Worm (Caenorhabditis elegans) whole organism, L1 larva: ENCODE data around the gene ZC204.17.
"Not testable (repeated sequence)": the region's sequence is repeated elsewhere in the genome, so short reads cannot be mapped to it uniquely, and the experiment has no call there.

Experiments used
- dpl-1 ChIP-seq, 3 experiments: fragments of 150-350 bp in 2 of 3; sonication (generic microtip) in 1 of 3; optimal IDR thresholded peaks; 2 replicates each; lab custom pipeline; 2014 to 2017; ENCODE audit warnings: missing biosample characterization in 3 of 3, missing genetic modification characterization in 3 of 3, missing genetic modification reagents in 3 of 3
- fkh-4 ChIP-seq: sonication (generic microtip); optimal IDR thresholded peaks from 2 replicates; lab custom pipeline; 2016; ENCODE audit warnings: missing compliant biosample characterization, missing genetic modification characterization, borderline replicate concordance
- lin-13 ChIP-seq: fragments of 150-350 bp; optimal IDR thresholded peaks from 2 replicates; lab custom pipeline; 2014; ENCODE audit warnings: missing biosample characterization, missing genetic modification reagents, missing genetic modification characterization
- nhr-237 ChIP-seq: fragments of 150-350 bp; optimal IDR thresholded peaks from 2 replicates; lab custom pipeline; 2014; ENCODE audit warnings: missing biosample characterization, missing genetic modification characterization
- pqm-1 ChIP-seq: sonication (generic microtip); optimal IDR thresholded peaks from 3 replicates; lab custom pipeline; 2017; ENCODE audit warnings: missing biosample characterization, missing genetic modification characterization
- skn-1 ChIP-seq: fragments of 150-350 bp; optimal IDR thresholded peaks from 2 replicates; lab custom pipeline; 2014; ENCODE audit warnings: missing biosample characterization, missing genetic modification characterization
- ztf-11 ChIP-seq, 2 experiments: sonication (generic microtip); optimal IDR thresholded peaks; 2 replicates each; lab custom pipeline; 2016 to 2017; ENCODE audit warnings: missing genetic modification characterization in 2 of 2, missing biosample characterization in 1 of 2, missing compliant biosample characterization in 1 of 2

- not testable (repeated sequence) for TF ChIP-seq lin-13; dpl-1 (GFP tag; optimal IDR thresholded peaks at IDR 0.05; lab: Kevin White, UChicago); pqm-1 (tag; lab: Kevin White, UChicago); ztf-11 (tag; optimal IDR thresholded peaks at IDR 0.05; lab: Kevin White, UChicago); fkh-4 (tag; lab: Kevin White, UChicago); nhr-237 (tag; lab: Kevin White, UChicago); skn-1
Measured at ce11 chrII:1659729-1660128, 13.6 kb upstream of the ZC204.17 start.
